Worm (Caenorhabditis elegans): ENCODE results near the gene ikke-1.

Gene ikke-1

ce11 chrIII:9058959-9059534, 8.5 kb upstream of the ikke-1 start, which contains the start of gene gst-1 (continued):
- TF ChIP-seq him-1 (tag; optimal IDR thresholded peaks at IDR 0.05) (no peak), Y56A3A.18 (GFP tag; IDR thresholded peaks at IDR 0.05) (no peak), let-607 (tag; optimal IDR thresholded peaks at IDR 0.05) (peak; percentile 58 to 87), ceh-79 (tag; optimal IDR thresholded peaks at IDR 0.05) (no peak), B0261.1 (tag; optimal IDR thresholded peaks at IDR 0.05) (no peak), bed-2 (GFP tag; IDR thresholded peaks at IDR 0.05) (no peak), nhr-120 (GFP tag; IDR thresholded peaks at IDR 0.05) (no peak), F23B12.7 (tag; optimal IDR thresholded peaks at IDR 0.05; ENCODE audit: insufficient read depth) (no peak), mxl-1 (tag; optimal IDR thresholded peaks at IDR 0.05) (no peak), T26A5.8 (tag; optimal IDR thresholded peaks at IDR 0.05) (no peak), lag-1 (GFP tag; IDR thresholded peaks at IDR 0.05) (no peak), ztf-28 (GFP tag; IDR thresholded peaks at IDR 0.05) (no peak), K11D2.4 (GFP tag; IDR thresholded peaks at IDR 0.05) (no peak), unc-130 (GFP tag; optimal IDR thresholded peaks at IDR 0.05) (no peak), nfya-1 (tag; optimal IDR thresholded peaks at IDR 0.05; ENCODE audit: borderline replicate concordance, insufficient read depth) (no peak), ztf-3 (GFP tag; optimal IDR thresholded peaks at IDR 0.05) (no peak), nhr-27 (tag; optimal IDR thresholded peaks at IDR 0.05) (no peak), ztf-18 (tag; optimal IDR thresholded peaks at IDR 0.05) (peak; percentile 31), Y67H2A.10 (GFP tag; conservative IDR thresholded peaks at IDR 0.05) (no peak), tbp1 (GFP tag; optimal IDR thresholded peaks at IDR 0.05) (peak; percentile 21), hlh-26 (GFP tag; conservative IDR thresholded peaks at IDR 0.05) (no peak), lin-54 (GFP tag; optimal IDR thresholded peaks at IDR 0.05) (peak; percentile 13), lsl-1 (GFP tag; optimal IDR thresholded peaks at IDR 0.05) (peak; percentile 28), nhr-80 (tag; optimal IDR thresholded peaks at IDR 0.05) (peak; percentile 44), B0336.3 (GFP tag; IDR thresholded peaks at IDR 0.05) (peak; percentile 44; the same call in 1 of the 2 replicates), ceh-91 (GFP tag; IDR thresholded peaks at IDR 0.05) (no peak), repo-1 (tag; optimal IDR thresholded peaks at IDR 0.05) (no peak), Y53F4B.3 (GFP tag; IDR thresholded peaks at IDR 0.05) (no peak), fkh-3 (tag; optimal IDR thresholded peaks at IDR 0.05) (no peak), aptf-3 (GFP tag; IDR thresholded peaks at IDR 0.05) (no peak)

ce11 chrIII:9054414-9055147, 4.1 kb upstream of the ikke-1 start, which contains the start of gene cls-2:
Gene cls-2 (plus strand): TSS chrIII:9055048.
- no peak for TF ChIP-seq ztf-6 (GFP tag; IDR thresholded peaks at IDR 0.05)
- TF ChIP-seq nhr-80 (tag; optimal IDR thresholded peaks at IDR 0.05): no peak
- TF ChIP-seq hsf-1 (GFP tag; IDR thresholded peaks at IDR 0.05): peak; percentile 55; the same call in 1 of the 2 replicates
- TF ChIP-seq snpc-3.4 (tag; optimal IDR thresholded peaks at IDR 0.05): peak; percentile 41
- TF ChIP-seq C06A6.2 (GFP tag; conservative IDR thresholded peaks at IDR 0.05): no peak
- TF ChIP-seq Y53G8AR.9 (GFP tag; conservative IDR thresholded peaks at IDR 0.05): 0 out of 2 replicates have a peak, but pooled peaks have one; percentile 45
- TF ChIP-seq T07F8.4 (tag; optimal IDR thresholded peaks at IDR 0.05): no peak
- TF ChIP-seq dpl-1 (GFP tag; optimal IDR thresholded peaks at IDR 0.05): peak; percentile 28
- no peak for TF ChIP-seq cebp-1 (GFP tag; IDR thresholded peaks at IDR 0.05)
- TF ChIP-seq cebp-1 (tag; optimal IDR thresholded peaks at IDR 0.05): peak; percentile 76
- peak; percentile 50 for TF ChIP-seq lsl-1 (GFP tag; optimal IDR thresholded peaks at IDR 0.05)
- TF ChIP-seq K12H6.12 (tag; optimal IDR thresholded peaks at IDR 0.05): no peak
- TF ChIP-seq lin-40 (tag; optimal IDR thresholded peaks at IDR 0.05): no peak
- peak; percentile 87 for TF ChIP-seq F33H1.4 (GFP tag; IDR thresholded peaks at IDR 0.05)
- TF ChIP-seq attf-6 (GFP tag; IDR thresholded peaks at IDR 0.05): no peak
- TF ChIP-seq efl-1 (GFP tag; optimal IDR thresholded peaks at IDR 0.05): peak; percentile 72
- peak; percentile 43 for TF ChIP-seq snpc-1.3 (tag; optimal IDR thresholded peaks at IDR 0.05; ENCODE audit: insufficient read depth)
- peak; percentile 39 for TF ChIP-seq ama-1 (optimal IDR thresholded peaks at IDR 0.05)
- TF ChIP-seq ama-1 (GFP tag; optimal IDR thresholded peaks at IDR 0.05): peak in 1 of 2 experiments; percentile 21
- TF ChIP-seq D2030.7 (GFP tag; IDR thresholded peaks at IDR 0.05): peak; percentile 57
- TF ChIP-seq ceh-91 (GFP tag; IDR thresholded peaks at IDR 0.05): peak; percentile 41; the same call in 1 of the 2 replicates
